Fruit fly (Drosophila melanogaster): Measurements from ENCODE around the gene CG15740.

DNA sequence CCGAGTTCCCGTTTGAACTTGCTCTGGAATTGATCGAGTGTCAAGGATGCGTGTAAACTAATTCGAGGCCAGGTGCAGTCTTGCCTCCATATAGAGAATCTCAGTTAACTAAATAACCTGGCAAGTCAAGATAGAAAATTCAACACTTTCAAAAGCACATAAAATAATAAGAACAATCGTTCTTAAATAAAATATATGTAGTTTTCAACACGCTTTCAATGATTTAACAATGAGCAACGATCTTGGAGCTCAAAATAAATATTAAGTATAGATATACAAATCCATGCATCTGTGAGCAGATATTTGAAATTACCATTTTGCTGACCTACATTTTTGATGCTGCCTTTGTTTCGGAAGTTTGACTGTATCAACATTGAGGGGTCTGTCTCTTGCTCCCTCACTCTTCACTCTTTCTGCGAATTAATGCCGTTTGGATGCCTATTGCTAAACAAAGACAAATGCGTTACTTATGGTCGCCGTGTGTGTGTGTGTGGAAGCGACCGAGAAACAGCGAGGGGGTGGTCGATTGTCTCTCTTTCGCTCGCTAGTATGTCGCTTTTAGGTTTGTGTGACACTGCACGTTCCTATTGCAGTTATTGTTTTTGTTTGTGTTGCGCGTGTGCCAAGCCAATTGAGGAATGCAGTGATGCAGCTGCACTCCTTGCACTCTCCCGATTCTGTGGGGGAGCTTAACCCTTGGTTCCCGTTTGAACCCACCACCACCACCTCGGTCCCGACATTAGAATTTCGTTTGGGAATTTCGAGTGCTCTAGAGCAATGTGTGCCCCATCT, 25.4 kb downstream of the CG15740 start:
- TF ChIP-seq cic (GFP tag; optimal IDR thresholded peaks at IDR 0.05) (peak; percentile 67), kay (GFP tag; ENCODE audit: borderline replicate concordance) (peak; percentile 83), pad (GFP tag; optimal IDR thresholded peaks at IDR 0.05) (peak; percentile 92), CG11617 (GFP tag; optimal IDR thresholded peaks at IDR 0.05) (peak; percentile 87), tj (GFP tag; optimal IDR thresholded peaks at IDR 0.05) (peak; percentile 80), CG12768 (GFP tag; optimal IDR thresholded peaks at IDR 0.05) (peak; percentile 72), CG14711 (tag; optimal IDR thresholded peaks at IDR 0.05) (peak; percentile 77), Crg-1 (GFP tag; optimal IDR thresholded peaks at IDR 0.05) (peak; percentile 54), toe (GFP tag; optimal IDR thresholded peaks at IDR 0.05) (peak; percentile 80), Clk (GFP tag; optimal IDR thresholded peaks at IDR 0.05) (peak; percentile 64), CG7045 (GFP tag; optimal IDR thresholded peaks at IDR 0.05) (peak; percentile 78), bab1 (GFP tag; optimal IDR thresholded peaks at IDR 0.05) (peak; percentile 78)

All from whole organism, adult.